Worm (Caenorhabditis elegans) whole organism, young adult: ENCODE results near the gene sre-40.

Experiments used
- B0035.1 ChIP-seq: sonication (generic microtip); optimal IDR thresholded peaks from 2 replicates; lab custom pipeline; 2016; ENCODE audit warnings: missing genetic modification characterization, mild to moderate bottlenecking, missing compliant biosample characterization, missing genotype, missing genetic modification reagents
- B0261.1 ChIP-seq: sonication (generic microtip); optimal IDR thresholded peaks from 2 replicates; lab custom pipeline; 2016; ENCODE audit warnings: mild to moderate bottlenecking, missing genetic modification characterization, moderate library complexity, missing compliant biosample characterization
- B0336.3 ChIP-seq: fragments of 200-800 bp; sonication (Bioruptor generic); IDR thresholded peaks from 2 replicates; pipeline ENCODE4 v1.3.6; 2022; ENCODE audit warnings: missing genetic modification characterization, missing compliant biosample characterization
- F10E7.11 ChIP-seq: sonication (generic microtip); optimal IDR thresholded peaks from 2 replicates; lab custom pipeline; 2017; ENCODE audit warnings: mild to moderate bottlenecking, missing genetic modification characterization, moderate library complexity, missing compliant biosample characterization
- F52B5.7 ChIP-seq: sonication (generic microtip); optimal IDR thresholded peaks from 2 replicates; lab custom pipeline; 2016; ENCODE audit warnings: mild to moderate bottlenecking, missing genetic modification characterization, missing compliant biosample characterization
- F57A8.1 ChIP-seq: fragments of 200-800 bp; sonication (Bioruptor generic); optimal IDR thresholded peaks from 2 replicates; lab custom pipeline; 2018; ENCODE audit warnings: mild to moderate bottlenecking, missing genetic modification characterization, moderate library complexity, missing compliant biosample characterization
- F57C9.4 ChIP-seq: sonication (generic microtip); optimal IDR thresholded peaks from 2 replicates; lab custom pipeline; 2017; ENCODE audit warnings: mild to moderate bottlenecking, missing genetic modification characterization, missing compliant biosample characterization
- K11D2.4 ChIP-seq: fragments of 200-800 bp; sonication (Bioruptor generic); IDR thresholded peaks from 2 replicates; pipeline ENCODE4 v1.3.6; 2022; ENCODE audit warnings: missing genetic modification reagents, missing genetic modification characterization, missing compliant biosample characterization
- K12H6.12 ChIP-seq: fragments of 200-800 bp; sonication (Bioruptor generic); optimal IDR thresholded peaks from 2 replicates; lab custom pipeline; 2018; ENCODE audit warnings: mild to moderate bottlenecking, missing genetic modification characterization, missing compliant biosample characterization
- T26A5.8 ChIP-seq: sonication (generic microtip); optimal IDR thresholded peaks from 2 replicates; lab custom pipeline; 2016; ENCODE audit warnings: missing genetic modification characterization, missing compliant biosample characterization
- Y53G8AR.9 ChIP-seq: fragments of 200-800 bp; sonication (Bioruptor generic); conservative IDR thresholded peaks from 2 replicates; pipeline ENCODE4 v1.3.6; 2022; ENCODE audit warnings: missing genetic modification reagents, missing genetic modification characterization, missing compliant biosample characterization
- ZK185.1 ChIP-seq: sonication (generic microtip); optimal IDR thresholded peaks from 2 replicates; lab custom pipeline; 2016; ENCODE audit warnings: mild to moderate bottlenecking, missing genetic modification characterization, missing compliant biosample characterization; ENCODE audit not compliant: poor library complexity, severe bottlenecking
- atf-7 ChIP-seq: sonication (generic microtip); optimal IDR thresholded peaks from 2 replicates; lab custom pipeline; 2017; ENCODE audit warnings: mild to moderate bottlenecking, missing genetic modification characterization, missing compliant biosample characterization
- athp-1 ChIP-seq: sonication (generic microtip); optimal IDR thresholded peaks from 2 replicates; lab custom pipeline; 2017; ENCODE audit warnings: mild to moderate bottlenecking, missing genetic modification characterization, missing compliant biosample characterization
- ccch-3 ChIP-seq: fragments of 200-800 bp; sonication (Bioruptor generic); optimal IDR thresholded peaks from 2 replicates; lab custom pipeline; 2018; ENCODE audit warnings: mild to moderate bottlenecking, missing genetic modification characterization, missing compliant biosample characterization
- ceh-100 ChIP-seq: fragments of 200-800 bp; sonication (Bioruptor generic); IDR thresholded peaks from 2 replicates; pipeline ENCODE4 v1.3.6; 2022; ENCODE audit warnings: missing genetic modification reagents, missing genetic modification characterization, missing compliant biosample characterization
- ceh-40 ChIP-seq: fragments of 200-800 bp; sonication (Bioruptor generic); IDR thresholded peaks from 2 replicates; pipeline ENCODE4 v1.3.6; 2022; ENCODE audit warnings: missing genetic modification characterization, missing compliant biosample characterization
- ceh-91 ChIP-seq: fragments of 200-800 bp; sonication (Bioruptor generic); IDR thresholded peaks from 2 replicates; pipeline ENCODE4 v1.3.6; 2022; ENCODE audit warnings: missing genetic modification reagents, missing genetic modification characterization, missing compliant biosample characterization
- egrh-3 ChIP-seq: fragments of 200-800 bp; sonication (Bioruptor generic); IDR thresholded peaks from 2 replicates; pipeline ENCODE4 v1.3.6; 2022; ENCODE audit warnings: missing genetic modification reagents, missing genetic modification characterization, missing compliant biosample characterization
- hlh-26 ChIP-seq: fragments of 200-800 bp; sonication (Bioruptor generic); conservative IDR thresholded peaks from 2 replicates; pipeline ENCODE4 v1.3.6; 2022; ENCODE audit warnings: missing genetic modification reagents, missing genetic modification characterization, missing compliant biosample characterization
- let-526 ChIP-seq: fragments of 200-800 bp; sonication (Bioruptor generic); IDR thresholded peaks from 2 replicates; pipeline ENCODE4 v1.3.6; 2022; ENCODE audit warnings: missing genetic modification reagents, missing genetic modification characterization, missing compliant biosample characterization
- let-607 ChIP-seq, 2 experiments: fragments of 200-800 bp in 1 of 2; sonication (Bioruptor generic) in 1 of 2; sonication (generic microtip) in 1 of 2; optimal IDR thresholded peaks; 2 replicates each; lab custom pipeline; 2016 to 2018; ENCODE audit warnings: mild to moderate bottlenecking in 2 of 2, missing compliant biosample characterization in 2 of 2, missing genetic modification characterization in 2 of 2, moderate library complexity in 2 of 2, missing genotype in 1 of 2
- lin-40 ChIP-seq: sonication (generic microtip); optimal IDR thresholded peaks from 2 replicates; lab custom pipeline; 2016; ENCODE audit warnings: missing genetic modification characterization, mild to moderate bottlenecking, missing compliant biosample characterization, missing genotype, missing genetic modification reagents
- madf-3 ChIP-seq: fragments of 200-800 bp; sonication (Bioruptor generic); IDR thresholded peaks from 2 replicates; pipeline ENCODE4 v1.3.6; 2022; ENCODE audit warnings: missing genetic modification reagents, missing genetic modification characterization, missing compliant biosample characterization
- nfya-1 ChIP-seq: sonication (generic microtip); optimal IDR thresholded peaks from 2 replicates; lab custom pipeline; 2017; ENCODE audit warnings: antibody characterized with exemption, missing compliant biosample characterization, missing genetic modification characterization, borderline replicate concordance; ENCODE audit not compliant: insufficient read depth
- nfya-2 ChIP-seq: fragments of 200-800 bp; sonication (Bioruptor generic); IDR thresholded peaks from 2 replicates; pipeline ENCODE4 v1.3.6; 2022; ENCODE audit warnings: missing genetic modification reagents, missing genetic modification characterization, missing compliant biosample characterization
- nhr-120 ChIP-seq: fragments of 200-800 bp; sonication (Bioruptor generic); IDR thresholded peaks from 2 replicates; pipeline ENCODE4 v1.3.6; 2022; ENCODE audit warnings: missing genetic modification characterization, missing compliant biosample characterization
- nhr-80 ChIP-seq: sonication (generic microtip); optimal IDR thresholded peaks from 2 replicates; lab custom pipeline; 2016; ENCODE audit warnings: missing genetic modification characterization, missing compliant biosample characterization
- pha-4 ChIP-seq: fragments of 150-350 bp; sonication (generic microtip); optimal IDR thresholded peaks from 2 replicates; lab custom pipeline; 2014; ENCODE audit warnings: missing biosample characterization, missing genetic modification reagents, missing genetic modification characterization
- repo-1 ChIP-seq: sonication (generic microtip); optimal IDR thresholded peaks from 2 replicates; lab custom pipeline; 2017; ENCODE audit warnings: mild to moderate bottlenecking, missing genetic modification characterization, missing compliant biosample characterization
- rpc-1 ChIP-seq, 2 experiments: fragments of 150-350 bp in 1 of 2; sonication (generic microtip) in 1 of 2; optimal IDR thresholded peaks; 2 replicates each; lab custom pipeline; 2014 to 2018; ENCODE audit warnings: missing biosample characterization in 1 of 2, missing genetic modification characterization in 1 of 2, missing genetic modification reagents in 1 of 2, missing genotype in 1 of 2
- snpc-1.3 ChIP-seq: sonication (generic microtip); optimal IDR thresholded peaks from 2 replicates; lab custom pipeline; 2017; ENCODE audit warnings: missing genetic modification characterization, mild to moderate bottlenecking, missing compliant biosample characterization, antibody characterized with exemption, moderate library complexity, missing genotype, missing genetic modification reagents; ENCODE audit not compliant: insufficient read depth
- somi-1 ChIP-seq: fragments of 200-800 bp; sonication (Bioruptor generic); optimal IDR thresholded peaks from 2 replicates; lab custom pipeline; 2018; ENCODE audit warnings: mild to moderate bottlenecking, missing genetic modification characterization, missing compliant biosample characterization
- sptf-2 ChIP-seq: fragments of 200-800 bp; sonication (Bioruptor generic); optimal IDR thresholded peaks from 2 replicates; lab custom pipeline; 2018; ENCODE audit warnings: mild to moderate bottlenecking, missing genetic modification characterization, missing compliant biosample characterization
- tbp1 ChIP-seq: fragments of 200-800 bp; sonication (Bioruptor generic); optimal IDR thresholded peaks from 2 replicates; lab custom pipeline; 2018; ENCODE audit warnings: mild to moderate bottlenecking, missing genetic modification characterization, missing compliant biosample characterization
- unc-62 ChIP-seq: fragments of 150-350 bp; optimal IDR thresholded peaks from 2 replicates; lab custom pipeline; 2014; ENCODE audit warnings: missing biosample characterization, missing genetic modification reagents, missing genetic modification characterization
- ztf-22 ChIP-seq: fragments of 200-800 bp; sonication (Bioruptor generic); optimal IDR thresholded peaks from 2 replicates; lab custom pipeline; 2018; ENCODE audit warnings: mild to moderate bottlenecking, missing genetic modification characterization, moderate library complexity, missing compliant biosample characterization
- ztf-3 ChIP-seq: fragments of 200-800 bp; sonication (Bioruptor generic); optimal IDR thresholded peaks from 2 replicates; lab custom pipeline; 2018; ENCODE audit warnings: mild to moderate bottlenecking, missing genetic modification characterization, missing compliant biosample characterization

The sre-40 gene

DNA sequence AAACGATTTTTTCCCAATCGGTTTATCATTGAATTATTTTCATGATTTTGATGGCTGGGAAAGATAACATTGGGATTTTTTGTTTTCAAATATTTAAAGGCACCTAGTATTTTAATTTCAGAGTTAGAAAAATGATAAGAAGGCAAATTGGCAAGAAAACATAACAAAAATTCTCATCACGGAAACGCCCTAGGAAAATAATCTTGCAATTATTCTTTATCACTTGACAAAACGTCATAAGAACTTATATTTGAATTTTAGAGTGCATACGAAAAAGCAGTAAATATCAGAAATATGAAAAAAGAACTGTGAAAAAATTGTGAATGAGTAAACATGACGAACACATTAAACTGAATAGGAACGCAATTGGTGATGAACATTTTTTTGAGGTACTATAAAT is 26.2 kb downstream of the sre-40 start:
- TF ChIP-seq nhr-120, result no peak
- no peak for TF ChIP-seq F52B5.7
- no peak for TF ChIP-seq ceh-40
- TF ChIP-seq snpc-1.3 (tag; lab: Kevin White, UChicago), result no peak
- TF ChIP-seq tbp1 (GFP tag; lab: Kevin White, UChicago), result no peak
- no peak for TF ChIP-seq unc-62
- TF ChIP-seq repo-1 (tag; lab: Kevin White, UChicago), result no peak
- TF ChIP-seq Y53G8AR.9, result no peak
- TF ChIP-seq B0261.1 (tag; lab: Kevin White, UChicago), result no peak
- no peak for TF ChIP-seq ceh-91 (GFP tag; lab: Robert Waterston, UW)
- no peak for TF ChIP-seq pha-4
- no peak for TF ChIP-seq F57C9.4 (tag; lab: Kevin White, UChicago)
- no peak for TF ChIP-seq egrh-3 (GFP tag; lab: Robert Waterston, UW)
- TF ChIP-seq B0336.3 (GFP tag; lab: Robert Waterston, UW), result no peak
- no peak for TF ChIP-seq F10E7.11 (tag; lab: Kevin White, UChicago)
- no peak for TF ChIP-seq lin-40 (tag; lab: Kevin White, UChicago)
- no peak for TF ChIP-seq B0035.1
- no peak for TF ChIP-seq K11D2.4 (GFP tag; lab: Robert Waterston, UW)
- TF ChIP-seq nfya-2 (GFP tag; lab: Robert Waterston, UW), result no peak
- TF ChIP-seq, all 124 proteins: peak for 0

DNA sequence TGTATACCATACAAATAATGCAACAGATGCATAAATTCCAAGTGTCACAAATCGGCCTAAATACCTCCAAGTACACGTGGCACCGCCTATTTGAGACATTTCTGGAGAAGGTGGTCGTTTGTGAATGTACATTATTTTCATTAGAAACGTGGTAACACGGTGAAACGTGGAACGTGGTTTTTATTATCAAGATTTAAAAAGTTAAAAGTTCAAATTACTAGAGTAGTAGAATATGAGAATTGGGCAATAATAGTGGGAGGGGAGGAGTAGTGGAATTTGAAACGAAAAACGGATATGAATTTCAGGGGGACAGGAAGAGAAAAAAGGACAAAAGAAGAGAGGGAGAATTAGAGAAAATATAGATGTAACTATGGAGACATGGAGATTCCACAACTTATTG is 27.8 kb downstream of the sre-40 start, which contains the start of gene fut-6:
Gene fut-6 (minus strand): TSS at position 101 of the 400 bp plus-strand sequence.
- TF ChIP-seq K12H6.12 (no peak), rpc-1 (optimal IDR thresholded peaks at IDR 0.05; lab: Kevin White, UChicago) (no peak), rpc-1 (tag; optimal IDR thresholded peaks at IDR 0.05; lab: Kevin White, UChicago) (no peak), ceh-100 (GFP tag; lab: Robert Waterston, UW) (no peak), sptf-2 (no peak), ccch-3 (no peak), let-607 (tag; optimal IDR thresholded peaks at IDR 0.05; lab: Kevin White, UChicago) (no peak), T26A5.8 (tag; lab: Kevin White, UChicago) (no peak)

ce11 chrII:4650072-4650471 is 33.5 kb downstream of the sre-40 start:
- TF ChIP-seq atf-7 (no peak), repo-1 (tag; lab: Kevin White, UChicago) (no peak)

- TF ChIP-seq madf-3 (GFP tag; lab: Robert Waterston, UW), result 0 out of 2 replicates have a peak, but pooled peaks have one; percentile 8
- no peak for TF ChIP-seq lin-40 (tag; lab: Kevin White, UChicago)
These were observed 34.8 kb downstream of the sre-40 start, which contains the start of gene lgc-27 for ce11 chrII:4648785-4649184. lgc-27 (plus strand) TSS chrII:4649085.

DNA sequence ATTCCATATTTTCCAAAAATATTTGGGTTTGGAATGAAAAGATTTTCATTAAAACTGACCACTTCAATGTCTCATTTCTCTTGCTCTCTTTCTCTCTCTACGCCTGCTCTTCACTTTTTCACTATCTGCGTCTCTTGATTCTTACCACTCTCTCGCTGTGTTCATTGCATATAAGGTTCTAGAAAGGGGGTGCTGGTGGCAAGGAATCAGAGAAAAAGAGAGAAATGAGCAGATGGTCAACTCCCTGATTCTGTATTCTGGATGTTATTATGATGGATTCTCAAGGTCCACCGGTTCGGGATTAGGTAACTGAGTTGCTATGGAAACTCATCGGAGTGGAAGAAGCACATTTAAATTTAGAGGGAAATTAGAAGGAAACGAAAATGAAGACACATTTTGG is 42.8 kb downstream of the sre-40 start:
- TF ChIP-seq Y53G8AR.9, result no peak
- TF ChIP-seq nhr-120, result no peak
- no peak for TF ChIP-seq athp-1
- no peak for TF ChIP-seq nhr-80 (tag; lab: Kevin White, UChicago)
- no peak for TF ChIP-seq B0336.3 (GFP tag; lab: Robert Waterston, UW)
- no peak for TF ChIP-seq ztf-22 (GFP tag; lab: Kevin White, UChicago)
- TF ChIP-seq ZK185.1 (tag; lab: Kevin White, UChicago), result no peak
- no peak for TF ChIP-seq F57A8.1
- TF ChIP-seq hlh-26 (GFP tag; lab: Robert Waterston, UW), result no peak
- no peak for TF ChIP-seq ccch-3
- TF ChIP-seq nfya-1, result no peak
- TF ChIP-seq let-526 (GFP tag; lab: Robert Waterston, UW), result no peak
- no peak for TF ChIP-seq somi-1 (GFP tag; lab: Kevin White, UChicago)
- TF ChIP-seq ztf-3, result no peak
